Worm (Caenorhabditis elegans) whole organism, midembryonic: ENCODE data around the gene irld-50.
A peak's percentile ranks its signal among the peaks of the same experiment; 100 is the strongest.

Experiments
- T22C8.4 ChIP-seq: fragments of 200-800 bp; sonication (Bioruptor generic); IDR thresholded peaks from 2 replicates; pipeline ENCODE4 v1.3.6; 2022; ENCODE audit warnings: missing genetic modification characterization, missing compliant biosample characterization
- cog-1 ChIP-seq: sonication (generic microtip); optimal IDR thresholded peaks from 2 replicates; lab custom pipeline; 2016; ENCODE audit warnings: missing genetic modification characterization, missing compliant biosample characterization
- flt-1 ChIP-seq: fragments of 200-800 bp; sonication (Bioruptor generic); IDR thresholded peaks from 2 replicates; pipeline ENCODE4 v1.3.6; 2022; ENCODE audit warnings: missing genetic modification characterization, missing compliant biosample characterization
- klf-2 ChIP-seq: fragments of 200-800 bp; sonication (Bioruptor generic); conservative IDR thresholded peaks from 2 replicates; pipeline ENCODE4 v1.3.6; 2022; ENCODE audit warnings: missing genetic modification reagents, missing genetic modification characterization, missing compliant biosample characterization
- med-1 ChIP-seq: sonication (generic microtip); optimal IDR thresholded peaks from 2 replicates; lab custom pipeline; 2017; ENCODE audit warnings: missing genetic modification characterization, mild to moderate bottlenecking, missing compliant biosample characterization, antibody characterized with exemption, missing genetic modification reagents; ENCODE audit not compliant: insufficient read depth
- ref-1 ChIP-seq: fragments of 200-800 bp; sonication (Bioruptor generic); conservative IDR thresholded peaks from 2 replicates; pipeline ENCODE4 v1.3.6; 2022; ENCODE audit warnings: missing genetic modification reagents, missing genetic modification characterization, missing compliant biosample characterization
- tab-1 ChIP-seq: fragments of 200-800 bp; sonication (Bioruptor generic); IDR thresholded peaks from 2 replicates; pipeline ENCODE4 v1.3.6; 2022; ENCODE audit warnings: missing genetic modification characterization, missing compliant biosample characterization
- ztf-23 ChIP-seq: fragments of 200-800 bp; sonication (Bioruptor generic); IDR thresholded peaks from 2 replicates; pipeline ENCODE4 v1.3.6; 2022; ENCODE audit warnings: missing genetic modification reagents, missing genetic modification characterization, missing compliant biosample characterization
- ztf-29 ChIP-seq: fragments of 200-800 bp; sonication (Bioruptor generic); IDR thresholded peaks from 2 replicates; pipeline ENCODE4 v1.3.6; 2022; ENCODE audit warnings: missing genetic modification reagents, missing genetic modification characterization, missing compliant biosample characterization

The irld-50 gene

DNA sequence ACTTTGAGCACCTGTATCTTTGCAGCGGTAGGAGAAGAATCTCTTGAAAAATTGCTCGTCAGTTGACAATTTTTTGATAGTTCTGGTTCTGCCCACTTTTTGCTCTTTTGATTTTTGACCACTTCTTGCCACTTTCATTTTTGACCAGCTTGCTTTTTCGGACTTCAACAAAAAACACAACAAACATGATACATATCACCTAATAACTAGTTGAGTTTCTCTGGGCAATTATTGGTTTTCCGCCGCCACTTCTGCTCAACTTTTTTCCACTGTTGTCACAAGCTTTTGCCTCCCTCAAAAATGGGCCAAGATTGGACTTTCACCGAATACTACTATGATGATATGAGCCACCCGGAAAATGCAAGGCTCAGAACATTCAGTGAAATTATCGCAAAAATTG is 14.4 kb upstream of the irld-50 start, which contains the start of gene srw-60:
TSS of gene srw-60 (plus strand) at position 301 of the 400 bp plus-strand sequence.
- TF ChIP-seq ref-1 (GFP tag; lab: Robert Waterston, UW) (no peak), flt-1 (GFP tag; lab: Robert Waterston, UW) (no peak), klf-2 (GFP tag; lab: Robert Waterston, UW) (no peak), cog-1 (no peak), ztf-23 (GFP tag; lab: Robert Waterston, UW) (no peak), T22C8.4 (GFP tag; lab: Robert Waterston, UW) (no peak), tab-1 (GFP tag; lab: Robert Waterston, UW) (no peak), med-1 (GFP tag; lab: Kevin White, UChicago) (no peak), ztf-29 (GFP tag; lab: Robert Waterston, UW) (no peak)

DNA sequence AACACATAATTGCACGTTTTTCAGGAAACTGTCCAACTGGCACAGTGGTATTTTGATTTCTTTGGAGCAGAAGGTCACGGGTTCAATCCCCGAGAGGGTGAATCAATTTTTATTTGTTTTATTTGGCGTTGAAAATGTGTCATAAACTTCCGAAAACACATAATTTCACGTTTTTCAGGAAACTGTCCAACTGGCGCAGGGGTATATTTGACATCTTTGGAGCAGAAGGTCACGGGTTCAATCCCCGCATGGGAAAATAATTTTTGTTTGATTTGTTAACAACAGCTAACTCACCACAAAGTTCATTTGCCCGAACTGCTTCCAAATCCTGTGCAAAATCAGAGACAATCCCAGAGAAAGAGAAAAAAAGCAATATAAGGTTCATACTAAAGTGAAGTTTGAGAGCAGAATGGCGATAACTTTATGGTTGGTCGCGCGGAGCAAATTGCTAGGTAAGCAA is 11.8 kb upstream of the irld-50 start, which contains the start of gene irld-48:
TSS of gene irld-48 (plus strand) at position 410 of the 460 bp plus-strand sequence.
- TF ChIP-seq ztf-29 (GFP tag; lab: Robert Waterston, UW) (no peak), med-1 (GFP tag; lab: Kevin White, UChicago) (no peak), ref-1 (GFP tag; lab: Robert Waterston, UW) (no peak), klf-2 (GFP tag; lab: Robert Waterston, UW) (no peak), T22C8.4 (GFP tag; lab: Robert Waterston, UW) (no peak), cog-1 (no peak), flt-1 (GFP tag; lab: Robert Waterston, UW) (no peak), ztf-23 (GFP tag; lab: Robert Waterston, UW) (no peak), tab-1 (GFP tag; lab: Robert Waterston, UW) (no peak)

DNA sequence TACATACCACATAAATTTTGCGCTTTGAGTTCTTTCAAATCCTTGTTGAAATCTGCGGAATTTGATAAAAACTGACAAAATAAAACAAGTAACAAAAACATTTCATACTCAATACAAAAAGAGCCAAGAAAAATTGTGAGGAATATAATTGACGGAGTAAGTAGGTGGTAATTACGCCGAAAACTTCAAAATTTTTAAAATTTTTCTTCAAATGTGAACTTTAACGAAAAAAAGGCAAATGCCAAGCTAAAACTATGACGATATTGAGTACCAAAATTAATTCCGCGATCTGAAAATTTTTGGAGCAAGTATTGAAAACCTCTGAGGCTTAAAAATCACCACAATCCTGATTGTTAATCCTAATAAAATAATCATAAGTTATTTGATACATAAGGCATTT is 8.8 kb upstream of the irld-50 start, which contains the start of gene irld-51:
TSS of gene irld-51 (minus strand) at position 101 of the 400 bp plus-strand sequence.
- TF ChIP-seq med-1 (GFP tag; lab: Kevin White, UChicago) (no peak), ztf-23 (GFP tag; lab: Robert Waterston, UW) (no peak), klf-2 (GFP tag; lab: Robert Waterston, UW) (no peak), tab-1 (GFP tag; lab: Robert Waterston, UW) (no peak), ztf-29 (GFP tag; lab: Robert Waterston, UW) (no peak), ref-1 (GFP tag; lab: Robert Waterston, UW) (no peak), T22C8.4 (GFP tag; lab: Robert Waterston, UW) (no peak), cog-1 (no peak), flt-1 (GFP tag; lab: Robert Waterston, UW) (no peak)

DNA sequence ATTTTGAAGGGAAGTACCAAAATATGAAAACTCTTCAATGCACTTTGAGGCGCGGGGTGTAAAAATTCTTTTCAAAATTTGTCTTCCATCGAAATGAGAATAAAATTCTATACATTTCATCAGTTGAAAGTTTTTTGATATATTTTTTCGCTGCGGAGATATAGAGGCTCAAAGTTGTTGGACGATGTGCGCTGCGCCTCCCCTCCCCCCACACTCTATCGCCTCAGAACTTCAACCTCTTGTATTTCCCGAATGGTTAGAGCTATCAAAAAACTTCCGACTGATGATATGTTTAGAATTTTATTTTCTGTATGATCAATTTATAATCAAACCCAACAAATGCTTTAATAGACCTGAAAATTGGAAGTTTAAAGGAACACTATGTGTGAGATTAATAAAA is 4.7 kb upstream of the irld-50 start:
- TF ChIP-seq klf-2 (GFP tag; lab: Robert Waterston, UW) = no peak
- no peak for TF ChIP-seq T22C8.4 (GFP tag; lab: Robert Waterston, UW)
- no peak for TF ChIP-seq tab-1 (GFP tag; lab: Robert Waterston, UW)
- TF ChIP-seq med-1 (GFP tag; lab: Kevin White, UChicago) = no peak
- TF ChIP-seq ref-1 (GFP tag; lab: Robert Waterston, UW) = no peak
- no peak for TF ChIP-seq ztf-29 (GFP tag; lab: Robert Waterston, UW)
- TF ChIP-seq flt-1 (GFP tag; lab: Robert Waterston, UW) = no peak
- no peak for TF ChIP-seq ztf-23 (GFP tag; lab: Robert Waterston, UW)
- TF ChIP-seq cog-1 = no peak

DNA sequence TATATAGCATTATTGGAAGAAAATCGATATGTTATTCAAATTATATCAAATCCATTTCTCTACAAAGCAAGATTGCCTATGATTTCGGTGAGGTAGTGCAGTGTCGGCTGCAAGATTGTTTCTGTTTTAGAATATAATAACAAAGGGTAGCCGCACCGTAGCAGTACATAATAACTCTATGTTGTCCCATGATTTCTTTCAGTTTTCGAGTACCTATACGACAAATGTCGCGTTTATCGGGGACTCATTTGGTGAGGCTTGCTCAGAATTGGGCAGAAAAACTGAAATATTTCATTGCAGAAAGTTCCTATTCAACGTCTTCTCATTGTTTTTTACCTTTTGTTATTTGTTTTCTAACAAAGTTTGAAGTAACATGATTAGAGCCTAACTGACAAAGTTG is 2.6 kb upstream of the irld-50 start, which contains the start of gene srw-79:
TSS of gene srw-79 (plus strand) at position 301 of the 400 bp plus-strand sequence.
- no peak for TF ChIP-seq ztf-29 (GFP tag; lab: Robert Waterston, UW)
- TF ChIP-seq T22C8.4 (GFP tag; lab: Robert Waterston, UW) = no peak
- TF ChIP-seq tab-1 (GFP tag; lab: Robert Waterston, UW) = no peak
- TF ChIP-seq ref-1 (GFP tag; lab: Robert Waterston, UW) = no peak
- no peak for TF ChIP-seq med-1 (GFP tag; lab: Kevin White, UChicago)
- TF ChIP-seq klf-2 (GFP tag; lab: Robert Waterston, UW) = no peak
- TF ChIP-seq cog-1 = no peak
- no peak for TF ChIP-seq flt-1 (GFP tag; lab: Robert Waterston, UW)
- no peak for TF ChIP-seq ztf-23 (GFP tag; lab: Robert Waterston, UW)

DNA sequence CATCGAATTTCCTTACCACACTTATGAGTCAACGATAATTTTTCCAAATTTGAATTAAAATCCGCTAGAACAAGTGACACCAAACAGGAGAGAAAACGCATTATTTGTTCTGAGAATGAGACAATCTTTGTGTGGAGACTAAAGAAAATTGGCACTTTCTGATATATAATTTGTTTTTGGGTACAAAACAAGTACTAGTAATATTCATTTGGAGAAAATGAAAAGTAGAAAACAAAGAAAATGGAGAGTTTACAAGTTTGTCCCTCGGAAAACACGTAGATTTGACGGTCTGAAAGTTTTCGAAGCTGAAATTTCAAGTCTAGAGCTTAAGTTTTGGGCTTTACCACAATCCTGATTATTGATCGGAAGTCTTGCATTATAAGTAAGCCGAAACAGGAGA is 3.1 kb downstream of the irld-50 start, which contains the start of gene irld-66:
TSS of gene irld-66 (minus strand) at position 101 of the 400 bp plus-strand sequence.
- no peak for TF ChIP-seq tab-1 (GFP tag; lab: Robert Waterston, UW)

DNA sequence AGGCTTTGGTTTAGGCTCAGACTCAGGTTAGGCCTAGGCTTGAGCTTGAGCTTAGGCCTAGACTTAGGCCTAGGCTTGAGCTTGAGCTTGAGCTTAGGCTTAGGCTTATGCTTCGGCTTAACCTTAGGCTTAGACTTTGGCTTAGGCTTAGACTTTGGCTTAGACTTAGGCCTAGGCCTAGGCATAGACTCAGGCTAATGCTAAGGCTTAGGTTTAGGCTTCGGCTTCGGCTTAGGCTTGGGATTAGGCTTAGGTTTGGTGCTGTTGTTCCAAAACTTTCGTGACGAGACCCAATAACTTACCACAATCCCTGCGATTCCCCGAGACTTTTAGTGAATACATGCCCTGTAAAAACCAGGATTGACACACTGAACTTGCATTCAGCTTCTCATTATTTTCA is 4.2 kb downstream of the irld-50 start:
- TF ChIP-seq T22C8.4 (GFP tag; lab: Robert Waterston, UW) = no peak

DNA sequence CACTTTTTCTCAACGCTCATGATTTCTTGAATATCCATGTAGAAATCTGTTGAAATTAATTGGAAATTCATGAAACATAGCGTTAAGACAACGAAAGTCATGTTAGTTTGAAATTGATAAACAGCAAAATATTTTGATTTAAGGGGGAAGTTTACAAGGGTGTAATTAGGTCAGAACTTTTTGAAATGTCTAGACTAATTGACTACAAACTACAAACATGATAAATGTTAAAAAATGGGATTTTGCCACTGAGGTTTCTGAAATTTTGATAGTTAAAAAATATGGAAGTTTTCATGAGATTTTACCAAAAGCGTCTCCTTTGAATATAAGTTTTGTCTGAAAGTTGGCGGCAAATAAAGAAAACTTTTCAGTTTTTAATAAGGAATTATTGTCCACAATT is 6.0 kb downstream of the irld-50 start, which contains the start of gene irld-65:
TSS of gene irld-65 (minus strand) at position 101 of the 400 bp plus-strand sequence.
- TF ChIP-seq flt-1 (GFP tag; lab: Robert Waterston, UW) = no peak

DNA sequence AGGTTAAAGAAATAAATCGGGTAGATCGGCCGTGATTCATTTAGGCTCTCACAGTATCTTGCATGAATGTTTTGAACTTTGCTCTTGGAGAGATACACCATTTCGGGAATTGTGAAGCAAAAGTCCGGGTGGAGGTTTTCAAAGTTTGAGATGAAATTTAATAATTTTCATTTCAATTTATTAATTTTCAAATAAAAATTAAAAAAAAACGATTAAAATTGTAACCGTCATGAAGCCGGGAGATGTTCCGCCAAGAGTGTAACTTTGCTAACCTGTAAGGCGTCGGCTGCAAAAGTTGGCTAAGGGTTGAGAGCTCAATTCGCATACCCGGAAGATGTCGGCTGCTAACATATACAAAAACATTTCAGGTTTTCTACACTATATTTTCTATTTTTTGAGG is 9.5 kb downstream of the irld-50 start, which contains the start of gene irld-67:
TSS of gene irld-67 (minus strand) at position 101 of the 400 bp plus-strand sequence.
- TF ChIP-seq ztf-29 (GFP tag; lab: Robert Waterston, UW) (no peak), klf-2 (GFP tag; lab: Robert Waterston, UW) (no peak), med-1 (GFP tag; lab: Kevin White, UChicago) (no peak), ref-1 (GFP tag; lab: Robert Waterston, UW) (no peak), flt-1 (GFP tag; lab: Robert Waterston, UW) (no peak), ztf-23 (GFP tag; lab: Robert Waterston, UW) (no peak), tab-1 (GFP tag; lab: Robert Waterston, UW) (no peak), T22C8.4 (GFP tag; lab: Robert Waterston, UW) (no peak), cog-1 (no peak)

DNA sequence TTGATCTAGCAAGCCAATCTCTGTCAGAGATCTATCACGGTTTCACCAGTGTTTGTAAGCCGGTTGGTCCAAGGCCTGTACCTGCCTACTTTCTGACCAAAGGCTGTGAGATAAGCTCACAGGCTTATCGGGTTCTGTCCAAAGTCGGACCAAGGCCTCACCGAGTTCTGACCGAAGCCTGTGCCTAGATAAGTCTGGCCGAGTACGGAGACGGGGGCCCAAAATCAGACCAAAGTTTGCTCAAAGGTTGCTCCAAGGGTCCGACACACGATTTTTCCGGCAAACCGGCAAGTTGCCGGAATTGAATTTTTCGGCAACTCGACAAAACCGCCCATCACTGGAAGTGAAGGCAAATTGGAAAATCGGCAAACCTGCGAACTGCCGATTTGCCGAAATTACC is 12.3 kb downstream of the irld-50 start:
- TF ChIP-seq ref-1 (GFP tag; lab: Robert Waterston, UW) = no peak
- TF ChIP-seq med-1 (GFP tag; lab: Kevin White, UChicago) = no peak
- TF ChIP-seq klf-2 (GFP tag; lab: Robert Waterston, UW) = no peak
- no peak for TF ChIP-seq ztf-29 (GFP tag; lab: Robert Waterston, UW)
- TF ChIP-seq tab-1 (GFP tag; lab: Robert Waterston, UW) = no peak
- TF ChIP-seq flt-1 (GFP tag; lab: Robert Waterston, UW) = no peak
- peak; percentile 47; the same call in 1 of the 2 replicates for TF ChIP-seq ztf-23 (GFP tag; lab: Robert Waterston, UW)
